Worm (Caenorhabditis elegans) whole organism, L4 larva: ENCODE data around the gene C02F5.10.

ENCODE experiments used
- D1046.2 ChIP-seq: fragments of 200-800 bp; sonication (Bioruptor generic); IDR thresholded peaks from 2 replicates; pipeline ENCODE4 v1.3.6; 2022; ENCODE audit warnings: missing genetic modification characterization, missing compliant biosample characterization
- daf-12 ChIP-seq: fragments of 150-350 bp; optimal IDR thresholded peaks from 2 replicates; lab custom pipeline; 2014; ENCODE audit warnings: missing biosample characterization, missing genetic modification reagents, missing genetic modification characterization
- daf-8 ChIP-seq: fragments of 200-800 bp; sonication (Bioruptor generic); IDR thresholded peaks from 2 replicates; pipeline ENCODE4 v1.3.6; 2022; ENCODE audit warnings: missing genetic modification characterization, missing compliant biosample characterization
- dve-1 ChIP-seq: sonication (generic microtip); optimal IDR thresholded peaks from 2 replicates; lab custom pipeline; 2017; ENCODE audit warnings: antibody characterized with exemption, mild to moderate bottlenecking, missing genetic modification characterization, missing compliant biosample characterization; ENCODE audit not compliant: insufficient read depth
- hif-1 ChIP-seq, 2 experiments: sonication (generic microtip); optimal IDR thresholded peaks; 2 replicates each; lab custom pipeline; 2016 to 2017; ENCODE audit warnings: missing compliant biosample characterization in 2 of 2, missing genetic modification characterization in 2 of 2, missing genetic modification reagents in 2 of 2, missing genotype in 2 of 2, mild to moderate bottlenecking in 1 of 2
- lin-13 ChIP-seq: fragments of 150-350 bp; optimal IDR thresholded peaks from 2 replicates; lab custom pipeline; 2014; ENCODE audit warnings: missing biosample characterization, missing genetic modification reagents, missing genetic modification characterization
- lsy-2 ChIP-seq, 2 experiments: fragments of 150-350 bp in 1 of 2; sonication (generic microtip) in 1 of 2; optimal IDR thresholded peaks; 2 replicates each; lab custom pipeline; 2014 to 2017; ENCODE audit warnings: missing biosample characterization in 2 of 2, missing genetic modification characterization in 2 of 2
- madf-9 ChIP-seq: fragments of 200-800 bp; sonication (Bioruptor generic); conservative IDR thresholded peaks from 2 replicates; pipeline ENCODE4 v1.3.6; 2022; ENCODE audit warnings: missing genetic modification reagents, missing genetic modification characterization, missing compliant biosample characterization
- nhr-11 ChIP-seq: fragments of 150-350 bp; optimal IDR thresholded peaks from 2 replicates; lab custom pipeline; 2014; ENCODE audit warnings: missing biosample characterization, missing genetic modification characterization
- nhr-25 ChIP-seq: sonication (generic microtip); optimal IDR thresholded peaks from 2 replicates; lab custom pipeline; 2017; ENCODE audit warnings: missing genetic modification characterization, mild to moderate bottlenecking, missing compliant biosample characterization, antibody characterized with exemption, moderate library complexity, borderline replicate concordance; ENCODE audit not compliant: insufficient read depth
- nhr-77 ChIP-seq: fragments of 150-350 bp; optimal IDR thresholded peaks from 2 replicates; lab custom pipeline; 2014; ENCODE audit warnings: missing biosample characterization, missing genetic modification characterization
- pqm-1 ChIP-seq: sonication (generic microtip); optimal IDR thresholded peaks from 2 replicates; lab custom pipeline; 2017; ENCODE audit warnings: missing biosample characterization, missing genetic modification characterization

- TF ChIP-seq madf-9 (GFP tag; lab: Robert Waterston, UW) = no peak
- no peak for TF ChIP-seq daf-8 (GFP tag; lab: Robert Waterston, UW)
- no peak for TF ChIP-seq nhr-77
- no peak for TF ChIP-seq daf-12
- no peak for TF ChIP-seq nhr-25
- no peak for TF ChIP-seq lsy-2 (tag; optimal IDR thresholded peaks at IDR 0.05; lab: Kevin White, UChicago)
- no peak for TF ChIP-seq pqm-1 (tag; lab: Kevin White, UChicago)
- no peak for TF ChIP-seq lin-13
- no peak for TF ChIP-seq D1046.2
- TF ChIP-seq dve-1 (tag; lab: Kevin White, UChicago) = no peak
- TF ChIP-seq hif-1 (tag; optimal IDR thresholded peaks at IDR 0.05; lab: Kevin White, UChicago) = no peak
- no peak for TF ChIP-seq nhr-11 (tag; lab: Kevin White, UChicago)
Measured at ce11 chrIII:8279567-8279966, 30.3 kb upstream of the C02F5.10 start.
